Worm (Caenorhabditis elegans) whole organism, L1 larva: ENCODE data around the gene set-19.

ENCODE experiments used
- lin-13 ChIP-seq: fragments of 150-350 bp; optimal IDR thresholded peaks from 2 replicates; lab custom pipeline; 2014; ENCODE audit warnings: missing biosample characterization, missing genetic modification reagents, missing genetic modification characterization
- mdl-1 ChIP-seq, 2 experiments: fragments of 150-350 bp; optimal IDR thresholded peaks; 2 replicates each; lab custom pipeline; 2014 to 2017; ENCODE audit warnings: missing biosample characterization in 2 of 2, missing genetic modification characterization in 2 of 2, inconsistent platforms in 1 of 2
- mep-1 ChIP-seq: fragments of 150-350 bp; optimal IDR thresholded peaks from 2 replicates; lab custom pipeline; 2014; ENCODE audit warnings: missing biosample characterization, missing genetic modification characterization
- nhr-77 ChIP-seq: fragments of 150-350 bp; optimal IDR thresholded peaks from 2 replicates; lab custom pipeline; 2014; ENCODE audit warnings: missing biosample characterization, missing genetic modification characterization
- nhr-84 ChIP-seq: sonication (generic microtip); optimal IDR thresholded peaks from 2 replicates; lab custom pipeline; 2017; ENCODE audit warnings: missing biosample characterization, missing genetic modification characterization
- pqm-1 ChIP-seq: sonication (generic microtip); optimal IDR thresholded peaks from 3 replicates; lab custom pipeline; 2017; ENCODE audit warnings: missing biosample characterization, missing genetic modification characterization
- sox-4 ChIP-seq: sonication (generic microtip); optimal IDR thresholded peaks from 2 replicates; lab custom pipeline; 2016; ENCODE audit warnings: missing genetic modification characterization, missing compliant biosample characterization
- sptf-1 ChIP-seq: fragments of 150-350 bp; optimal IDR thresholded peaks from 2 replicates; lab custom pipeline; 2014; ENCODE audit warnings: missing biosample characterization, missing genetic modification characterization
- sup-37 ChIP-seq: fragments of 200-800 bp; sonication (Bioruptor generic); optimal IDR thresholded peaks from 2 replicates; lab custom pipeline; 2018; ENCODE audit warnings: mild to moderate bottlenecking, missing genetic modification characterization, missing compliant biosample characterization
- unc-86 ChIP-seq: sonication (generic microtip); optimal IDR thresholded peaks from 2 replicates; lab custom pipeline; 2016; ENCODE audit warnings: missing genetic modification characterization, missing compliant biosample characterization

ce11 chrX:5669733-5670132 lies 10.3 kb downstream of the set-19 start:
- no peak for TF ChIP-seq lin-13 (GFP tag; lab: Kevin White, UChicago)
- no peak for TF ChIP-seq sup-37 (GFP tag; lab: Kevin White, UChicago)
- no peak for TF ChIP-seq pqm-1 (tag; lab: Kevin White, UChicago)
- TF ChIP-seq mdl-1 (tag; optimal IDR thresholded peaks at IDR 0.05; lab: Kevin White, UChicago): no peak
- TF ChIP-seq nhr-77 (tag; lab: Kevin White, UChicago): no peak
- no peak for TF ChIP-seq mep-1
- no peak for TF ChIP-seq unc-86 (tag; lab: Kevin White, UChicago)
- TF ChIP-seq sox-4 (tag; lab: Kevin White, UChicago): no peak
- no peak for TF ChIP-seq nhr-84 (tag; lab: Kevin White, UChicago)
- TF ChIP-seq sptf-1 (tag; lab: Kevin White, UChicago): no peak
